Worm (Caenorhabditis elegans) whole organism, early embryonic: ENCODE results near the gene R08F11.1.

Experiments
- F13C5.2 ChIP-seq: sonication (generic microtip); optimal IDR thresholded peaks from 2 replicates; lab custom pipeline; 2017; ENCODE audit warnings: mild to moderate bottlenecking, missing genetic modification characterization, inconsistent platforms, missing compliant biosample characterization
- ama-1 ChIP-seq: fragments of 150-350 bp; optimal IDR thresholded peaks from 2 replicates; lab custom pipeline; 2014
- ceh-13 ChIP-seq: fragments of 200-800 bp; sonication (Bioruptor generic); optimal IDR thresholded peaks from 2 replicates; lab custom pipeline; 2018; ENCODE audit warnings: mild to moderate bottlenecking, missing genetic modification characterization, missing compliant biosample characterization
- flt-1 ChIP-seq: fragments of 200-800 bp; sonication (Bioruptor generic); IDR thresholded peaks from 2 replicates; pipeline ENCODE4 v1.3.6; 2022; ENCODE audit warnings: missing genetic modification characterization, missing compliant biosample characterization
- hmg-4 ChIP-seq: fragments of 200-800 bp; sonication (Bioruptor generic); optimal IDR thresholded peaks from 2 replicates; lab custom pipeline; 2018; ENCODE audit warnings: mild to moderate bottlenecking, missing genetic modification characterization, missing compliant biosample characterization
- scrt-1 ChIP-seq: fragments of 200-800 bp; sonication (Bioruptor generic); IDR thresholded peaks from 2 replicates; pipeline ENCODE4 v1.3.6; 2022; ENCODE audit warnings: missing genetic modification characterization, missing compliant biosample characterization
- sea-1 ChIP-seq: fragments of 200-800 bp; sonication (Bioruptor generic); conservative IDR thresholded peaks from 2 replicates; pipeline ENCODE4 v1.3.6; 2022; ENCODE audit warnings: missing genetic modification characterization, missing compliant biosample characterization

ce11 chrV:3756887-3757286 is 27.1 kb downstream of the R08F11.1 start, which contains the start of gene gid-7:
- TF ChIP-seq flt-1 (no peak), sea-1 (GFP tag; lab: Robert Waterston, UW) (no peak), ceh-13 (GFP tag; lab: Kevin White, UChicago) (no peak), ama-1 (lab: Kevin White, UChicago) (no peak), scrt-1 (no peak), hmg-4 (GFP tag; lab: Kevin White, UChicago) (no peak), F13C5.2 (tag; lab: Kevin White, UChicago) (no peak)
